Fruit fly (Drosophila melanogaster): ENCODE results near the gene CG7950.
A peak's percentile ranks its signal among the peaks of the same experiment; 100 is the strongest.

- TF ChIP-seq odd (GFP tag; optimal IDR thresholded peaks at IDR 0.05) (no peak), CG10543 (GFP tag; optimal IDR thresholded peaks at IDR 0.05) (peak; percentile 37), CG9797 (GFP tag; optimal IDR thresholded peaks at IDR 0.05) (no peak), CG6683 (GFP tag; optimal IDR thresholded peaks at IDR 0.05) (no peak), CG16813 (GFP tag; IDR thresholded peaks at IDR 0.05; ENCODE audit: partially characterized antibody) (no peak), CG18262 (tag; optimal IDR thresholded peaks at IDR 0.05) (no peak), CG34224 (GFP tag; IDR thresholded peaks at IDR 0.05; ENCODE audit: partially characterized antibody) (no peak)
These were observed 49.9 kb downstream of the CG7950 start for dm6 chr3R:30106562-30106961.
